Fruit fly (Drosophila melanogaster) whole organism, embryonic: ENCODE results near the gene CG43902.

Experiments
- C15 ChIP-seq: fragments of 200-800 bp; sonication (Bioruptor generic); IDR thresholded peaks from 3 replicates; pipeline ENCODE4 v1.3.6; 2022; ENCODE audit warnings: missing biosample characterization, missing genetic modification characterization
- CG10321 ChIP-seq: fragments of 200-800 bp; sonication (Bioruptor generic); IDR thresholded peaks from 2 replicates; pipeline ENCODE4 v1.3.6; 2022; ENCODE audit warnings: missing biosample characterization, missing genetic modification characterization
- CG11695 ChIP-seq: fragments of 200-800 bp; sonication (Bioruptor generic); IDR thresholded peaks from 3 replicates; pipeline ENCODE4 v1.3.6; 2022; ENCODE audit warnings: missing biosample characterization, missing genetic modification characterization
- CG12104 ChIP-seq: fragments of 200-800 bp; sonication (Bioruptor generic); optimal IDR thresholded peaks from 3 replicates; lab custom pipeline; 2016; ENCODE audit warnings: missing biosample characterization, missing genetic modification characterization
- CG13296 ChIP-seq: fragments of 200-800 bp; sonication (Bioruptor generic); optimal IDR thresholded peaks from 3 replicates; lab custom pipeline; 2018; ENCODE audit warnings: missing biosample characterization, mild to moderate bottlenecking, missing genetic modification characterization
- CG15514 ChIP-seq: fragments of 200-800 bp; sonication (Bioruptor generic); optimal IDR thresholded peaks from 3 replicates; lab custom pipeline; 2017; ENCODE audit warnings: missing biosample characterization, missing genetic modification characterization, mild to moderate bottlenecking, moderate library complexity, missing genetic modification reagents
- CG1647 ChIP-seq: fragments of 200-800 bp; sonication (Bioruptor generic); optimal IDR thresholded peaks from 3 replicates; lab custom pipeline; 2016; ENCODE audit warnings: missing biosample characterization, missing genetic modification characterization
- CG17829 ChIP-seq: fragments of 200-800 bp; optimal IDR thresholded peaks from 2 replicates; lab custom pipeline; 2019; ENCODE audit warnings: missing biosample characterization, mild to moderate bottlenecking, missing genetic modification characterization, moderate library complexity
- CG2116 ChIP-seq: fragments of 200-800 bp; sonication (Bioruptor generic); optimal IDR thresholded peaks from 3 replicates; lab custom pipeline; 2018; ENCODE audit warnings: missing biosample characterization, mild to moderate bottlenecking, missing genetic modification characterization
- CG2712 ChIP-seq: fragments of 200-800 bp; optimal IDR thresholded peaks from 3 replicates; lab custom pipeline; 2019; ENCODE audit warnings: missing biosample characterization, mild to moderate bottlenecking, missing genetic modification characterization, moderate library complexity
- CG34224 ChIP-seq: fragments of 200-800 bp; sonication (Bioruptor generic); IDR thresholded peaks from 3 replicates; pipeline ENCODE4 v1.3.6; 2022; ENCODE audit warnings: missing biosample characterization, missing genetic modification characterization; ENCODE audit not compliant: partially characterized antibody
- CG4328 ChIP-seq: fragments of 200-800 bp; sonication (Bioruptor generic); optimal IDR thresholded peaks from 3 replicates; lab custom pipeline; 2017; ENCODE audit warnings: missing biosample characterization, missing genetic modification reagents, missing genetic modification characterization
- CG4707 ChIP-seq: fragments of 200-800 bp; sonication (Bioruptor generic); optimal IDR thresholded peaks from 2 replicates; lab custom pipeline; 2018; ENCODE audit warnings: missing biosample characterization, mild to moderate bottlenecking, missing genetic modification characterization, moderate library complexity
- CG6254 ChIP-seq: fragments of 200-800 bp; sonication (Bioruptor generic); optimal IDR thresholded peaks from 3 replicates; lab custom pipeline; 2017; ENCODE audit warnings: mild to moderate bottlenecking, missing biosample characterization, missing genetic modification reagents, missing genetic modification characterization
- CG6654 ChIP-seq: fragments of 200-800 bp; sonication (Bioruptor generic); optimal IDR thresholded peaks from 2 replicates; lab custom pipeline; 2017; ENCODE audit warnings: missing biosample characterization, mild to moderate bottlenecking, missing genetic modification characterization
- CG6689 ChIP-seq: fragments of 200-800 bp; sonication (Bioruptor generic); IDR thresholded peaks from 2 replicates; pipeline ENCODE4 v1.3.6; 2022; ENCODE audit warnings: missing biosample characterization, missing genetic modification characterization
- CG6765 ChIP-seq: fragments of 200-800 bp; sonication (Bioruptor generic); optimal IDR thresholded peaks from 3 replicates; lab custom pipeline; 2017; ENCODE audit warnings: missing biosample characterization, mild to moderate bottlenecking, missing genetic modification characterization
- CG7271 ChIP-seq: fragments of 200-800 bp; sonication (Bioruptor generic); optimal IDR thresholded peaks from 2 replicates; lab custom pipeline; 2018; ENCODE audit warnings: missing biosample characterization, mild to moderate bottlenecking, missing genetic modification characterization, moderate library complexity
- CG7963 ChIP-seq: fragments of 200-800 bp; sonication (Bioruptor generic); IDR thresholded peaks from 3 replicates; pipeline ENCODE4 v1.3.6; 2022; ENCODE audit warnings: missing biosample characterization, missing genetic modification characterization; ENCODE audit not compliant: partially characterized antibody
- CG9817 ChIP-seq: fragments of 200-800 bp; sonication (Bioruptor generic); optimal IDR thresholded peaks from 2 replicates; lab custom pipeline; 2018; ENCODE audit warnings: missing biosample characterization, mild to moderate bottlenecking, missing genetic modification characterization, moderate library complexity
- Deaf1 ChIP-seq: fragments of 200-800 bp; optimal IDR thresholded peaks from 3 replicates; lab custom pipeline; 2019; ENCODE audit warnings: missing biosample characterization, mild to moderate bottlenecking, missing genetic modification characterization, moderate library complexity
- Dref ChIP-seq: fragments of 200-800 bp; sonication (Bioruptor generic); IDR thresholded peaks from 2 replicates; pipeline ENCODE4 v1.3.6; 2022; ENCODE audit warnings: missing biosample characterization, missing genetic modification characterization
- Eip74EF ChIP-seq, 2 experiments: fragments of 200-800 bp in 1 of 2; fragments of >200 bp in 1 of 2; sonication (Bioruptor generic) in 1 of 2; optimal IDR thresholded peaks; 2 replicates each; lab custom pipeline; 2017 to 2019; ENCODE audit warnings: missing biosample characterization in 2 of 2, missing genetic modification characterization in 2 of 2, mild to moderate bottlenecking in 1 of 2, moderate library complexity in 1 of 2
- Ets65A ChIP-seq: fragments of 200-800 bp; sonication (Bioruptor generic); peaks from one replicate; lab custom pipeline; 2016; ENCODE audit warnings: missing biosample characterization, missing genetic modification characterization
- Gug ChIP-seq: fragments of 200-800 bp; sonication (Bioruptor generic); IDR thresholded peaks from 4 replicates; pipeline ENCODE4 v1.3.6; 2022; ENCODE audit warnings: missing biosample characterization, missing genetic modification characterization
- Hand ChIP-seq: fragments of 200-800 bp; sonication (Bioruptor generic); optimal IDR thresholded peaks from 2 replicates; lab custom pipeline; 2017; ENCODE audit warnings: mild to moderate bottlenecking, missing biosample characterization, missing genetic modification reagents, missing genetic modification characterization
- Hr3 ChIP-seq: fragments of 200-800 bp; sonication (Bioruptor generic); optimal IDR thresholded peaks from 3 replicates; lab custom pipeline; 2016; ENCODE audit warnings: missing biosample characterization, missing genetic modification characterization
- Hr51 ChIP-seq, 2 experiments: fragments of 200-800 bp; sonication (Bioruptor generic); optimal IDR thresholded peaks; 2 replicates in 1 of 2; 3 replicates in 1 of 2; lab custom pipeline; 2016 to 2018; ENCODE audit warnings: missing biosample characterization in 2 of 2, missing genetic modification characterization in 2 of 2, mild to moderate bottlenecking in 1 of 2, moderate library complexity in 1 of 2
- Ptx1 ChIP-seq: fragments of 200-800 bp; sonication (Bioruptor generic); IDR thresholded peaks from 2 replicates; pipeline ENCODE4 v1.3.6; 2022; ENCODE audit warnings: missing biosample characterization, missing genetic modification characterization
- TFAM ChIP-seq: fragments of 200-800 bp; sonication (Bioruptor generic); optimal IDR thresholded peaks from 2 replicates; lab custom pipeline; 2017; ENCODE audit warnings: missing biosample characterization, missing genetic modification characterization, inconsistent platforms
- Xbp1 ChIP-seq: fragments of 200-800 bp; sonication (Bioruptor generic); optimal IDR thresholded peaks from 3 replicates; lab custom pipeline; 2016; ENCODE audit warnings: missing biosample characterization, mild to moderate bottlenecking, missing genetic modification characterization
- cg ChIP-seq: fragments of 200-800 bp; sonication (Bioruptor generic); optimal IDR thresholded peaks from 3 replicates; lab custom pipeline; 2019; ENCODE audit warnings: missing biosample characterization, mild to moderate bottlenecking, missing genetic modification characterization, moderate library complexity
- croc ChIP-seq: fragments of 200-800 bp; sonication (Bioruptor generic); conservative IDR thresholded peaks from 3 replicates; pipeline ENCODE4 v1.3.6; 2022; ENCODE audit warnings: missing biosample characterization, missing genetic modification characterization
- cwo ChIP-seq: fragments of 200-800 bp; sonication (Bioruptor generic); optimal IDR thresholded peaks from 3 replicates; lab custom pipeline; 2017; ENCODE audit warnings: missing biosample characterization, missing genetic modification characterization, mild to moderate bottlenecking, moderate library complexity, missing genetic modification reagents
- dmrt11E ChIP-seq: fragments of 200-800 bp; sonication (Bioruptor generic); optimal IDR thresholded peaks from 3 replicates; lab custom pipeline; 2018; ENCODE audit warnings: missing biosample characterization, mild to moderate bottlenecking, missing genetic modification characterization, moderate library complexity
- fd102C ChIP-seq: fragments of 200-800 bp; sonication (Bioruptor generic); optimal IDR thresholded peaks from 2 replicates; lab custom pipeline; 2018; ENCODE audit warnings: missing biosample characterization, mild to moderate bottlenecking, missing genetic modification characterization, moderate library complexity
- fd64A ChIP-seq: fragments of 200-800 bp; sonication (Bioruptor generic); optimal IDR thresholded peaks from 3 replicates; lab custom pipeline; 2018; ENCODE audit warnings: missing biosample characterization, mild to moderate bottlenecking, missing genetic modification characterization
- gcm ChIP-seq: fragments of 200-800 bp; sonication (Bioruptor generic); optimal IDR thresholded peaks from 2 replicates; lab custom pipeline; 2019; ENCODE audit warnings: missing biosample characterization, mild to moderate bottlenecking, missing genetic modification characterization, moderate library complexity
- grau ChIP-seq: fragments of 200-800 bp; optimal IDR thresholded peaks from 3 replicates; lab custom pipeline; 2019; ENCODE audit warnings: missing biosample characterization, mild to moderate bottlenecking, missing genetic modification characterization, moderate library complexity
- kah ChIP-seq: fragments of 200-800 bp; sonication (Bioruptor generic); optimal IDR thresholded peaks from 2 replicates; lab custom pipeline; 2018; ENCODE audit warnings: missing biosample characterization, mild to moderate bottlenecking, missing genetic modification characterization
- luna ChIP-seq: fragments of 200-800 bp; sonication (Bioruptor generic); optimal IDR thresholded peaks from 2 replicates; lab custom pipeline; 2016; ENCODE audit warnings: missing biosample characterization, missing genetic modification characterization
- peb ChIP-seq: fragments of 200-800 bp; sonication (Bioruptor generic); IDR thresholded peaks from 2 replicates; pipeline ENCODE4 v1.3.6; 2022; ENCODE audit warnings: missing biosample characterization, missing genetic modification characterization
- phol ChIP-seq: fragments of 200-800 bp; sonication (Bioruptor generic); optimal IDR thresholded peaks from 3 replicates; lab custom pipeline; 2018; ENCODE audit warnings: missing biosample characterization, mild to moderate bottlenecking, missing genetic modification characterization, moderate library complexity
- pros ChIP-seq: fragments of 200-800 bp; sonication (Bioruptor generic); optimal IDR thresholded peaks from 3 replicates; lab custom pipeline; 2019; ENCODE audit warnings: missing biosample characterization, mild to moderate bottlenecking, missing genetic modification characterization, moderate library complexity
- so ChIP-seq: fragments of 200-800 bp; sonication (Bioruptor generic); IDR thresholded peaks from 3 replicates; pipeline ENCODE4 v1.3.6; 2022; ENCODE audit warnings: missing biosample characterization, missing genetic modification characterization
- tgo ChIP-seq: fragments of 200-800 bp; sonication (Bioruptor generic); IDR thresholded peaks from 3 replicates; pipeline ENCODE4 v1.3.6; 2022; ENCODE audit warnings: missing biosample characterization, missing genetic modification characterization
- unc-4 ChIP-seq: fragments of 200-800 bp; sonication (Bioruptor generic); IDR thresholded peaks from 2 replicates; pipeline ENCODE4 v1.3.6; 2022; ENCODE audit warnings: missing biosample characterization, missing genetic modification characterization; ENCODE audit not compliant: partially characterized antibody
- wdn ChIP-seq: fragments of 200-800 bp; sonication (Bioruptor generic); IDR thresholded peaks from 2 replicates; pipeline ENCODE4 v1.3.6; 2022; ENCODE audit warnings: missing biosample characterization, missing genetic modification characterization
- z ChIP-seq: fragments of 200-800 bp; sonication (Bioruptor generic); IDR thresholded peaks from 3 replicates; pipeline ENCODE4 v1.3.6; 2022; ENCODE audit warnings: missing biosample characterization, missing genetic modification characterization
- zen2 ChIP-seq: fragments of 200-800 bp; sonication (Bioruptor generic); IDR thresholded peaks from 3 replicates; pipeline ENCODE4 v1.3.6; 2022; ENCODE audit warnings: missing biosample characterization, missing genetic modification characterization; ENCODE audit not compliant: partially characterized antibody

Gene CG43902

dm6 chrX:10233065-10233464 is 74.8 kb downstream of the CG43902 start, which contains the start of gene CG2961 (continued):
- TF ChIP-seq CG2712 (peak; percentile 33), luna (no peak), so (GFP tag; lab: Robert Waterston, UW) (no peak), peb (no peak), C15 (no peak), CG6654 (GFP tag; lab: Kevin White, UChicago) (no peak), fd64A (GFP tag; lab: Kevin White, UChicago) (no peak), Hr3 (GFP tag; lab: Kevin White, UChicago) (no peak), CG34224 (GFP tag; lab: Robert Waterston, UW) (no peak), dmrt11E (tag; lab: Kevin White, UChicago) (no peak), TFAM (GFP tag; lab: Kevin White, UChicago) (no peak), tgo (GFP tag; lab: Robert Waterston, UW) (peak; percentile 23; the same call in 1 of the 3 replicates), CG6765 (no peak), phol (tag; lab: Kevin White, UChicago) (peak; percentile 43), croc (peak; percentile 18; the same call in 1 of the 3 replicates), CG10321 (GFP tag; lab: Robert Waterston, UW) (no peak), CG2116 (GFP tag; lab: Kevin White, UChicago) (no peak), Hand (GFP tag; lab: Kevin White, UChicago) (no peak), CG1647 (GFP tag; lab: Kevin White, UChicago) (no peak), Dref (GFP tag; lab: Robert Waterston, UW) (no peak), wdn (GFP tag; lab: Robert Waterston, UW) (no peak), CG7271 (tag; lab: Kevin White, UChicago) (no peak), Gug (GFP tag; lab: Robert Waterston, UW) (no peak), CG6254 (GFP tag; lab: Kevin White, UChicago) (no peak), Ets65A (GFP tag; lab: Kevin White, UChicago) (peak; percentile 65), CG15514 (no peak), CG4707 (GFP tag; lab: Kevin White, UChicago) (no peak), kah (GFP tag; lab: Kevin White, UChicago) (no peak), gcm (GFP tag; lab: Kevin White, UChicago) (no peak), Eip74EF (GFP tag; optimal IDR thresholded peaks at IDR 0.05; lab: Kevin White, UChicago) (no peak), CG4328 (GFP tag; lab: Kevin White, UChicago) (no peak), cg (GFP tag; lab: Kevin White, UChicago) (no peak), pros (GFP tag; lab: Kevin White, UChicago) (peak; percentile 13), CG17829 (tag; lab: Kevin White, UChicago) (peak; percentile 1), z (GFP tag; lab: Robert Waterston, UW) (no peak), CG13296 (GFP tag; lab: Kevin White, UChicago) (peak; percentile 21), CG11695 (GFP tag; lab: Robert Waterston, UW) (peak; percentile 23; the same call in 1 of the 3 replicates), CG6689 (GFP tag; lab: Robert Waterston, UW) (peak; percentile 41), Deaf1 (no peak), Xbp1 (GFP tag; lab: Kevin White, UChicago) (peak; percentile 2), Ptx1 (GFP tag; lab: Robert Waterston, UW) (peak; percentile 56), fd102C (no peak), Hr51 (GFP tag; optimal IDR thresholded peaks at IDR 0.05; lab: Kevin White, UChicago) (peak in 1 of 2 experiments; percentile 77), CG7963 (GFP tag; lab: Robert Waterston, UW) (no peak), CG9817 (tag; lab: Kevin White, UChicago) (peak; percentile 10), CG12104 (GFP tag; lab: Kevin White, UChicago) (no peak), grau (tag; lab: Kevin White, UChicago) (peak; percentile 45), unc-4 (no peak), cwo (no peak), zen2 (GFP tag; lab: Robert Waterston, UW) (no peak)
